Worm (Caenorhabditis elegans) whole organism, mixed stage, embryonic: ENCODE data around the gene F32G8.2.

Source experiments
- bed-3 ChIP-seq: fragments of 200-800 bp; sonication (Bioruptor generic); optimal IDR thresholded peaks from 3 replicates; lab custom pipeline; 2018; ENCODE audit warnings: mild to moderate bottlenecking, missing genetic modification characterization, moderate library complexity, missing compliant biosample characterization
- blmp-1 ChIP-seq: fragments of 150-350 bp; optimal IDR thresholded peaks from 2 replicates; lab custom pipeline; 2014; ENCODE audit warnings: missing biosample characterization, missing genetic modification characterization
- ceh-39 ChIP-seq: fragments of 150-350 bp; optimal IDR thresholded peaks from 2 replicates; lab custom pipeline; 2014; ENCODE audit warnings: missing biosample characterization, missing genetic modification characterization
- ceh-43 ChIP-seq: fragments of 200-800 bp; sonication (Bioruptor generic); optimal IDR thresholded peaks from 2 replicates; lab custom pipeline; 2018; ENCODE audit warnings: mild to moderate bottlenecking, missing genetic modification characterization, moderate library complexity, missing compliant biosample characterization
- ceh-83 ChIP-seq: fragments of 200-800 bp; sonication (Bioruptor generic); optimal IDR thresholded peaks from 2 replicates; lab custom pipeline; 2018; ENCODE audit warnings: mild to moderate bottlenecking, missing genetic modification characterization, missing compliant biosample characterization
- ces-1 ChIP-seq: fragments of 150-350 bp; optimal IDR thresholded peaks from 2 replicates; lab custom pipeline; 2014; ENCODE audit warnings: missing biosample characterization, missing genetic modification reagents, missing genetic modification characterization
- drap-1 ChIP-seq: fragments of 200-800 bp; sonication (Bioruptor generic); optimal IDR thresholded peaks from 3 replicates; lab custom pipeline; 2018; ENCODE audit warnings: mild to moderate bottlenecking, missing genetic modification characterization, missing compliant biosample characterization
- elt-1 ChIP-seq: sonication (generic microtip); optimal IDR thresholded peaks from 2 replicates; lab custom pipeline; 2017; ENCODE audit warnings: missing genetic modification characterization, mild to moderate bottlenecking, missing compliant biosample characterization, antibody characterized with exemption, moderate library complexity, borderline replicate concordance; ENCODE audit not compliant: insufficient read depth
- elt-3 ChIP-seq: fragments of 150-350 bp; optimal IDR thresholded peaks from 2 replicates; lab custom pipeline; 2014; ENCODE audit warnings: missing biosample characterization, missing genetic modification characterization
- ham-2 ChIP-seq: fragments of 200-800 bp; sonication (Bioruptor generic); optimal IDR thresholded peaks from 2 replicates; lab custom pipeline; 2018; ENCODE audit warnings: mild to moderate bottlenecking, missing genetic modification characterization, missing compliant biosample characterization
- hlh-1 ChIP-seq: fragments of 150-350 bp; optimal IDR thresholded peaks from 2 replicates; lab custom pipeline; 2014; ENCODE audit warnings: missing biosample characterization, missing genetic modification reagents, missing genetic modification characterization
- lin-13 ChIP-seq: fragments of 150-350 bp; optimal IDR thresholded peaks from 2 replicates; lab custom pipeline; 2014; ENCODE audit warnings: missing biosample characterization, missing genetic modification characterization
- lin-32 ChIP-seq: fragments of 200-800 bp; sonication (Bioruptor generic); optimal IDR thresholded peaks from 2 replicates; lab custom pipeline; 2018; ENCODE audit warnings: mild to moderate bottlenecking, missing genetic modification characterization, missing compliant biosample characterization
- lsy-2 ChIP-seq: fragments of 150-350 bp; optimal IDR thresholded peaks from 2 replicates; lab custom pipeline; 2014; ENCODE audit warnings: missing biosample characterization, missing genetic modification characterization
- mab-5 ChIP-seq: fragments of 150-350 bp; optimal IDR thresholded peaks from 2 replicates; lab custom pipeline; 2014; ENCODE audit warnings: missing biosample characterization, missing genetic modification characterization
- mep-1 ChIP-seq: fragments of 150-350 bp; optimal IDR thresholded peaks from 2 replicates; lab custom pipeline; 2017; ENCODE audit warnings: missing biosample characterization, missing genetic modification reagents, missing genetic modification characterization, inconsistent platforms
- nhr-12 ChIP-seq: fragments of 150-350 bp; optimal IDR thresholded peaks from 2 replicates; lab custom pipeline; 2014; ENCODE audit warnings: missing biosample characterization, missing genetic modification characterization
- nhr-2 ChIP-seq: fragments of 150-350 bp; optimal IDR thresholded peaks from 2 replicates; lab custom pipeline; 2014; ENCODE audit warnings: missing biosample characterization, missing genetic modification characterization
- nhr-237 ChIP-seq: fragments of 150-350 bp; optimal IDR thresholded peaks from 2 replicates; lab custom pipeline; 2014; ENCODE audit warnings: missing biosample characterization, missing genetic modification characterization
- nhr-28 ChIP-seq: fragments of 150-350 bp; optimal IDR thresholded peaks from 2 replicates; lab custom pipeline; 2014; ENCODE audit warnings: missing biosample characterization, missing genetic modification characterization
- nhr-76 ChIP-seq: sonication (generic microtip); optimal IDR thresholded peaks from 2 replicates; lab custom pipeline; 2017; ENCODE audit warnings: missing biosample characterization, missing genetic modification characterization
- pha-4 ChIP-seq: fragments of 150-350 bp; optimal IDR thresholded peaks from 2 replicates; lab custom pipeline; 2018; ENCODE audit warnings: missing biosample characterization, missing genetic modification reagents, missing genetic modification characterization
- sem-2 ChIP-seq: fragments of 200-800 bp; sonication (Bioruptor generic); optimal IDR thresholded peaks from 2 replicates; lab custom pipeline; 2018; ENCODE audit warnings: mild to moderate bottlenecking, missing genetic modification characterization, missing compliant biosample characterization
- snpc-4 ChIP-seq: fragments of 150-350 bp; optimal IDR thresholded peaks from 2 replicates; lab custom pipeline; 2014; ENCODE audit warnings: missing biosample characterization, missing genetic modification characterization
- tbx-8 ChIP-seq: fragments of 200-800 bp; sonication (Bioruptor generic); optimal IDR thresholded peaks from 2 replicates; lab custom pipeline; 2018; ENCODE audit warnings: mild to moderate bottlenecking, missing genetic modification characterization, moderate library complexity, missing compliant biosample characterization
- unc-120 ChIP-seq: sonication (generic microtip); optimal IDR thresholded peaks from 2 replicates; lab custom pipeline; 2017; ENCODE audit warnings: missing genetic modification characterization, missing compliant biosample characterization; ENCODE audit not compliant: poor library complexity, severe bottlenecking
- unc-39 ChIP-seq: fragments of 150-350 bp; optimal IDR thresholded peaks from 2 replicates; lab custom pipeline; 2014; ENCODE audit warnings: missing biosample characterization, missing genetic modification characterization
- unc-62 ChIP-seq: fragments of 150-350 bp; optimal IDR thresholded peaks from 2 replicates; lab custom pipeline; 2014; ENCODE audit warnings: missing biosample characterization, missing genetic modification reagents, missing genetic modification characterization
- zip-8 ChIP-seq: fragments of 150-350 bp; optimal IDR thresholded peaks from 2 replicates; lab custom pipeline; 2014; ENCODE audit warnings: missing biosample characterization, missing genetic modification characterization
- ztf-11 ChIP-seq: fragments of 150-350 bp; optimal IDR thresholded peaks from 2 replicates; lab custom pipeline; 2014; ENCODE audit warnings: missing biosample characterization, missing genetic modification characterization

F32G8.2 gene

DNA sequence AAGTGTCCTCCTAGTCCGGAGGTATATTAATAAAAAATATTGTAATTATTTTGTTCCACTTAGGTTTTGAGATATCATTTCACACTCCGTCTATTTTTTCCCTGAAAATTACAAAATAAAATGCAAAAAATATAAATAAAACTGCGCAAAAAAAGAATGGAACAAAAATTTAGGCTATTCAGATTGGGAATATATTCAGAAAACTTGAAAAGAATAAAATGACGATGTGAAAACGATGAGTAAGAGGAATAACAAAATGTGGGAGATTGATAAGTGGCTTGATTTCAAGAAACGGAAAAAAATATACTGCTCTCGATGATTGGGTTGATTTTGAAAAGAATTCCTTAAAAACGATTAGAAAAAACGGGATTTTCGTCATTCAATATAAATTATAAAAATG is 35.5 kb upstream of the F32G8.2 start, which contains the start of gene dmsr-8:
dmsr-8 (minus strand) TSS at position 101 of the 400 bp plus-strand sequence.
- no peak for TF ChIP-seq tbx-8 (GFP tag; lab: Kevin White, UChicago)
- no peak for TF ChIP-seq pha-4 (tag; lab: Kevin White, UChicago)
- no peak for TF ChIP-seq mab-5 (tag; lab: Kevin White, UChicago)
- TF ChIP-seq lin-32 (GFP tag; lab: Kevin White, UChicago), result no peak
- no peak for TF ChIP-seq nhr-12 (tag; lab: Kevin White, UChicago)
- no peak for TF ChIP-seq nhr-237 (tag; lab: Kevin White, UChicago)
- no peak for TF ChIP-seq bed-3
- TF ChIP-seq ceh-39 (tag; lab: Kevin White, UChicago), result no peak
- TF ChIP-seq drap-1 (GFP tag; lab: Kevin White, UChicago), result no peak
- TF ChIP-seq ceh-43 (GFP tag; lab: Kevin White, UChicago), result no peak
- TF ChIP-seq sem-2, result no peak
- no peak for TF ChIP-seq hlh-1 (tag; lab: Kevin White, UChicago)
- no peak for TF ChIP-seq unc-39 (tag; lab: Kevin White, UChicago)
- no peak for TF ChIP-seq elt-3 (tag; lab: Kevin White, UChicago)

ce11 chrV:10516702-10517101 is 33.1 kb upstream of the F32G8.2 start:
- TF ChIP-seq nhr-28 (tag; lab: Kevin White, UChicago), result no peak
- no peak for TF ChIP-seq drap-1 (GFP tag; lab: Kevin White, UChicago)
- peak; percentile 48 for TF ChIP-seq ces-1

DNA sequence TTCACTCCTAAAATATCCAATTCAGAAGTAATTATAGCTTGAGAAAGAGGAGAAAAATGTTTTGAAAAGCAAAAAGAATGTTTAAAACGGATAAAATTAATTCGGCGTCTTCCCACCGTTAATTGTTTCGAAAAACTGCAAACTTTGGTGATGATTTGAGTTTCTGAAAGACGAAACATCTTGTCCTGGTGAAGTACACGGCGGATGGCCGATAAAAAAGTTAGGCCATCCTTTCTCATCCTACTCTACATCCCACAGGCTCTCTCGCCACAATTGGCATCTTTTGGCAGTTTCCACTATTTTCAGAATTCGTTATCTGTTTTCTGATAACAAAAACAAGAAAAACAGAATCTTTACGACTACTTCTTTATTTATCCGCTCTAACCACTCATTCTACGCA is 23.9 kb upstream of the F32G8.2 start, which contains the start of the genes C35A5.8 and hda-11:
C35A5.8 (minus strand) TSS at position 7 of the 400 bp plus-strand sequence.
hda-11 (plus strand) TSS at position 283 of the 400 bp plus-strand sequence.
- TF ChIP-seq zip-8 (tag; lab: Kevin White, UChicago) (no peak), nhr-76 (tag; lab: Kevin White, UChicago) (no peak), lsy-2 (tag; lab: Kevin White, UChicago) (peak; percentile 25), unc-120 (tag; lab: Kevin White, UChicago) (peak; percentile 46), mep-1 (tag; lab: Kevin White, UChicago) (peak; percentile 2)

DNA sequence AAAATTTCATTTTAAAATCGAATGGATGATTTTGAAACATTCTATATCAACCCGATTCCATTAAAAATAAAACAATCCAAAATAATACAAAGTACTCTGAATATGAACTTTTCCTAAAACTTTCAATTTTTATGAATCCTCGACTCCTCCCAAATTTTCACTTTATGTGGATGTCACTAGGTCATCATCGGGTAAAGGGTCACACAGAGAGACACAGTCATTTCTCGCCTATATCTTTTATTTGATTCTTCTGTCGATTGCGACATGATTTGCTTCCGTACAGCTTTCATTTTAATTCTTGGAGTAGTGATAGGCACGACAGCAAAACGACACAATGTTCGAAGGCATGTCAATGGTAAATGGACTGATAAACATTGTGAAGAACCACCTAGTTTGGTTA is 21.3 kb upstream of the F32G8.2 start, which contains the start of gene F25D1.3:
F25D1.3 (plus strand) TSS at position 225 of the 400 bp plus-strand sequence.
- TF ChIP-seq snpc-4 (tag; lab: Kevin White, UChicago) (no peak), ceh-39 (tag; lab: Kevin White, UChicago) (no peak), drap-1 (GFP tag; lab: Kevin White, UChicago) (no peak), zip-8 (tag; lab: Kevin White, UChicago) (no peak), blmp-1 (tag; lab: Kevin White, UChicago) (no peak), hlh-1 (tag; lab: Kevin White, UChicago) (no peak), nhr-76 (tag; lab: Kevin White, UChicago) (no peak), ceh-43 (GFP tag; lab: Kevin White, UChicago) (no peak), tbx-8 (GFP tag; lab: Kevin White, UChicago) (no peak), ztf-11 (tag; lab: Kevin White, UChicago) (no peak)

ce11 chrV:10529600-10529999 is 20.2 kb upstream of the F32G8.2 start:
- TF ChIP-seq blmp-1 (tag; lab: Kevin White, UChicago) (no peak), elt-1 (tag; lab: Kevin White, UChicago) (no peak), lsy-2 (tag; lab: Kevin White, UChicago) (no peak), unc-62 (GFP tag; lab: Kevin White, UChicago) (no peak)

ce11 chrV:10532725-10533124 is 17.1 kb upstream of the F32G8.2 start, which contains the start of gene txt-10:
Gene txt-10, minus strand, starts transcription at chrV:10532825.
- TF ChIP-seq ham-2 (GFP tag; lab: Kevin White, UChicago) (no peak), ceh-83 (GFP tag; lab: Kevin White, UChicago) (no peak), pha-4 (tag; lab: Kevin White, UChicago) (no peak), lin-13 (tag; lab: Kevin White, UChicago) (no peak), nhr-2 (tag; lab: Kevin White, UChicago) (no peak), nhr-76 (tag; lab: Kevin White, UChicago) (no peak), tbx-8 (GFP tag; lab: Kevin White, UChicago) (no peak), bed-3 (no peak)
